Worm (Caenorhabditis elegans): ENCODE results near the gene srh-89.

srh-89 gene

DNA sequence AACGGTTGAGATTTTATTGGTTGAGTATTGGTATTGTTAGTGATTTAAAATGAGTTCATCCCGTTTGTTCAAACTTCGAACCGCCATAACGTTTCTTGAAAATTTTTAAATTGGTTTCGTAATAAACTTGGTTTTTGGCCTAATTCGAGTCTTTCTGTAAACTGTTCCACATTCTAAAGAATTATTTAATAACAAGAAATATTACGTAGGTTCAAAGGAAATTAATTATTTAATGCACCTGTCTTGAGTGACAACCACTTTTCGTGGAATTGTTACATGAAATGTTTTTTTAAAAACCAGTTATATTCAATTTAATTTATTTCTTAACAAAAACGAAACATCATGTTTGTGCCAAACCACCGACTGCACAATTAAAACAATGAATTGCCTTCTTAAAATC lies 36.6 kb upstream of the srh-89 start (continued):
- TF ChIP-seq nhr-6 (tag; optimal IDR thresholded peaks at IDR 0.05) (no peak), F44E2.7 (GFP tag; IDR thresholded peaks at IDR 0.05) (no peak), nhr-48 (tag; optimal IDR thresholded peaks at IDR 0.05) (no peak)

- no peak for TF ChIP-seq F37D6.2 (tag; optimal IDR thresholded peaks at IDR 0.05)
- TF ChIP-seq lin-1 (GFP tag; IDR thresholded peaks at IDR 0.05) = no peak
- TF ChIP-seq dpl-1 (GFP tag; optimal IDR thresholded peaks at IDR 0.05) = no peak
- no peak for TF ChIP-seq php-3 (GFP tag; IDR thresholded peaks at IDR 0.05)
- no peak for TF ChIP-seq unc-130 (GFP tag; optimal IDR thresholded peaks at IDR 0.05)
- TF ChIP-seq lim-7 (GFP tag; IDR thresholded peaks at IDR 0.05) = no peak
- no peak for TF ChIP-seq daf-19 (GFP tag; conservative IDR thresholded peaks at IDR 0.05)
- TF ChIP-seq unc-62 (GFP tag; optimal IDR thresholded peaks at IDR 0.05 in 1 of 2) = no peak
- TF ChIP-seq unc-62 (tag; optimal IDR thresholded peaks at IDR 0.05) = no peak
- TF ChIP-seq nhr-48 (tag; optimal IDR thresholded peaks at IDR 0.05) = no peak
- no peak for TF ChIP-seq ztf-7 (tag; optimal IDR thresholded peaks at IDR 0.05)
- no peak for TF ChIP-seq daf-16 (GFP tag; optimal IDR thresholded peaks at IDR 0.05)
- no peak for TF ChIP-seq daf-16 (tag; optimal IDR thresholded peaks at IDR 0.05)
- no peak for TF ChIP-seq nhr-77 (tag; optimal IDR thresholded peaks at IDR 0.05)
- no peak for TF ChIP-seq gei-8 (GFP tag; optimal IDR thresholded peaks at IDR 0.05)
- TF ChIP-seq arid-1 (GFP tag; conservative IDR thresholded peaks at IDR 0.05) = no peak
- no peak for TF ChIP-seq zip-11 (GFP tag; IDR thresholded peaks at IDR 0.05)
- no peak for TF ChIP-seq Y48G9A.11 (GFP tag; IDR thresholded peaks at IDR 0.05)
Measured at ce11 chrV:7497440-7497839, 32.8 kb upstream of the srh-89 start, which contains the start of gene srh-79. Gene srh-79 (plus strand): TSS chrV:7497740.

DNA sequence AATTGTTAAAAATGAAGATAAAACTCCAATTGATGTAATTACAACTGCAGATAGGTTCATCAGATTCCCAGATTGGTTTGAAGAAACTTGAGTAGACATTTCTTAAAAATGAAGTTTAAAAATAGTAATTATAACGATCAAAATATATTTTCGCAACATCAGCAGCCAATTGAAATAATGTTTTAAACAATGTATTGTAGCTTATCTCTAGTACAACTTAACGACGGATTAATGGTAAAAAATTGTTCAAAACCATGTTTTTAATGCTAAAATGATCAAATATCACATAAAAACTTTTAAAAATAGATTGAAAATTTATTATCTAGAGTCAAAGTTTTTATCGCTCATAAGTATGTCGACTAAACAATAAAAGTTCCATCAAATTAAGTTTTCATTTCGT lies 30.6 kb upstream of the srh-89 start, which contains the start of gene srbc-11:
TSS of gene srbc-11 (minus strand) at position 101 of the 400 bp plus-strand sequence.
- no peak for TF ChIP-seq daf-19 (GFP tag; conservative IDR thresholded peaks at IDR 0.05)
- TF ChIP-seq hlh-11 (tag; optimal IDR thresholded peaks at IDR 0.05) = no peak
- TF ChIP-seq dve-1 (tag; optimal IDR thresholded peaks at IDR 0.05; ENCODE audit: insufficient read depth) = no peak
- TF ChIP-seq dmd-9 (GFP tag; IDR thresholded peaks at IDR 0.05) = no peak
- TF ChIP-seq daf-16 (GFP tag; optimal IDR thresholded peaks at IDR 0.05) = no peak
- no peak for TF ChIP-seq daf-16 (tag; optimal IDR thresholded peaks at IDR 0.05)
- TF ChIP-seq skn-1 (tag; optimal IDR thresholded peaks at IDR 0.05) = no peak
- TF ChIP-seq daf-12 (tag; optimal IDR thresholded peaks at IDR 0.05) = no peak

ce11 chrV:7492924-7493323 lies 28.3 kb upstream of the srh-89 start, which contains the start of gene srbc-10:
Gene srbc-10 (minus strand): TSS chrV:7493024.
- TF ChIP-seq lin-29 (GFP tag; IDR thresholded peaks at IDR 0.05) = no peak
- no peak for TF ChIP-seq mes-2 (tag; optimal IDR thresholded peaks at IDR 0.05; ENCODE audit: poor library complexity, severe bottlenecking)

- TF ChIP-seq mxl-2 (GFP tag; conservative IDR thresholded peaks at IDR 0.05) (no peak), F44E2.7 (GFP tag; IDR thresholded peaks at IDR 0.05) (no peak), nhr-102 (tag; optimal IDR thresholded peaks at IDR 0.05) (no peak), fos-1 (tag; optimal IDR thresholded peaks at IDR 0.05) (no peak), mxl-3 (GFP tag; optimal IDR thresholded peaks at IDR 0.05) (no peak), nhr-111 (GFP tag; optimal IDR thresholded peaks at IDR 0.05) (no peak), nhr-11 (tag; optimal IDR thresholded peaks at IDR 0.05) (no peak), ceh-62 (tag; optimal IDR thresholded peaks at IDR 0.05) (no peak), F49E8.2 (tag; optimal IDR thresholded peaks at IDR 0.05; ENCODE audit: borderline replicate concordance) (no peak), spr-1 (tag; optimal IDR thresholded peaks at IDR 0.05) (no peak), tag-97 (GFP tag; IDR thresholded peaks at IDR 0.05) (no peak), ZK337.2 (GFP tag; IDR thresholded peaks at IDR 0.05) (no peak), lsy-2 (tag; optimal IDR thresholded peaks at IDR 0.05) (no peak), F10B5.3 (tag; optimal IDR thresholded peaks at IDR 0.05) (no peak), daf-12 (tag; optimal IDR thresholded peaks at IDR 0.05) (no peak), nhr-25 (tag; optimal IDR thresholded peaks at IDR 0.05; ENCODE audit: borderline replicate concordance, insufficient read depth) (no peak), ztf-11 (tag; optimal IDR thresholded peaks at IDR 0.05) (no peak), spr-3 (GFP tag; optimal IDR thresholded peaks at IDR 0.05) (no peak)
Measured at ce11 chrV:7490340-7490739, 25.7 kb upstream of the srh-89 start, which contains the start of gene srbc-9. Gene srbc-9 (minus strand): TSS chrV:7490440.
